ENCODE assay signal across 2 fruit fly cellular contexts in genomic region chr3L:2533732-2534073, dm6.
A peak's percentile ranks its signal among the peaks of the same experiment; 100 is the strongest.
TF ChIP-seq lines count a peak whose summit lies in the region.

No protein-coding gene starts in this region.

TF ChIP-seq in whole organism, embryonic, 481 proteins besides CTCF, POLR2A, EP300 and RAD21 (continued from another document and continues in another):
- TF ChIP-seq Sox102F (GFP tag; optimal IDR thresholded peaks at IDR 0.05; lab: Kevin White, UChicago) (peak; percentile 34), CG15479 (GFP tag; optimal IDR thresholded peaks at IDR 0.05; lab: Kevin White, UChicago) (no peak), ato (GFP tag; IDR thresholded peaks at IDR 0.05; lab: Robert Waterston, UW; ENCODE audit: partially characterized antibody) (no peak), CG4617 (GFP tag; optimal IDR thresholded peaks at IDR 0.05; lab: Kevin White, UChicago; ENCODE audit: borderline replicate concordance) (no peak), CG13624 (GFP tag; optimal IDR thresholded peaks at IDR 0.05; lab: Kevin White, UChicago) (no peak), crol (GFP tag; IDR thresholded peaks at IDR 0.05; lab: Robert Waterston, UW) (peak; percentile 10; the same call in 1 of the 2 replicates), pho (GFP tag; optimal IDR thresholded peaks at IDR 0.05; lab: Kevin White, UChicago) (no peak), Awh (GFP tag; IDR thresholded peaks at IDR 0.05; lab: Robert Waterston, UW) (no peak), CG18599 (GFP tag; optimal IDR thresholded peaks at IDR 0.05; lab: Kevin White, UChicago) (peak; percentile 29), CG8290 (GFP tag; optimal IDR thresholded peaks at IDR 0.05; lab: Kevin White, UChicago) (no peak), CG8290 (tag; optimal IDR thresholded peaks at IDR 0.05; lab: Kevin White, UChicago) (peak in 1 of 2 experiments; percentile 21), CG15073 (GFP tag; optimal IDR thresholded peaks at IDR 0.05; lab: Kevin White, UChicago) (no peak), mirr (GFP tag; optimal IDR thresholded peaks at IDR 0.05; lab: Kevin White, UChicago) (no peak), ttk (GFP tag; IDR thresholded peaks at IDR 0.05; lab: Robert Waterston, UW) (no peak), sens-2 (GFP tag; IDR thresholded peaks at IDR 0.05; lab: Robert Waterston, UW) (no peak), mld (GFP tag; IDR thresholded peaks at IDR 0.05; lab: Robert Waterston, UW; ENCODE audit: partially characterized antibody) (no peak), Camta (GFP tag; optimal IDR thresholded peaks at IDR 0.05; lab: Kevin White, UChicago) (no peak), Xbp1 (GFP tag; optimal IDR thresholded peaks at IDR 0.05; lab: Kevin White, UChicago) (peak; percentile 32), Dp (GFP tag; optimal IDR thresholded peaks at IDR 0.05; lab: Kevin White, UChicago) (no peak), CG17912 (GFP tag; optimal IDR thresholded peaks at IDR 0.05; lab: Kevin White, UChicago) (no peak), CG10321 (GFP tag; IDR thresholded peaks at IDR 0.05; lab: Robert Waterston, UW) (no peak), CG1603 (tag; optimal IDR thresholded peaks at IDR 0.05; lab: Kevin White, UChicago) (peak; percentile 50), gfzf (GFP tag; optimal IDR thresholded peaks at IDR 0.05; lab: Kevin White, UChicago) (no peak), CG13424 (tag; optimal IDR thresholded peaks at IDR 0.05; lab: Kevin White, UChicago) (no peak), fd102C (GFP tag; optimal IDR thresholded peaks at IDR 0.05; lab: Kevin White, UChicago) (no peak), CG2199 (GFP tag; IDR thresholded peaks at IDR 0.05; lab: Robert Waterston, UW) (no peak), sisA (GFP tag; IDR thresholded peaks at IDR 0.05; lab: Robert Waterston, UW) (no peak), her (GFP tag; optimal IDR thresholded peaks at IDR 0.05; lab: Kevin White, UChicago) (no peak), CG7963 (GFP tag; IDR thresholded peaks at IDR 0.05; lab: Robert Waterston, UW; ENCODE audit: partially characterized antibody) (no peak), CG14050 (GFP tag; IDR thresholded peaks at IDR 0.05; lab: Robert Waterston, UW) (no peak), pan (optimal IDR thresholded peaks at IDR 0.05; lab: Kevin White, UChicago) (no peak), pan (GFP tag; optimal IDR thresholded peaks at IDR 0.05 in 1 of 2, IDR thresholded peaks at IDR 0.05 in 1 of 2) (no peak), Six4 (GFP tag; optimal IDR thresholded peaks at IDR 0.05; lab: Kevin White, UChicago) (no peak), CG4707 (GFP tag; optimal IDR thresholded peaks at IDR 0.05; lab: Kevin White, UChicago) (no peak), CG1024 (GFP tag; IDR thresholded peaks at IDR 0.05; lab: Robert Waterston, UW) (no peak), wdn (GFP tag; IDR thresholded peaks at IDR 0.05; lab: Robert Waterston, UW) (0 out of 2 replicates have a peak, but pooled peaks have one; percentile 25), CG16863 (GFP tag; optimal IDR thresholded peaks at IDR 0.05; lab: Kevin White, UChicago) (peak; percentile 18), zen2 (GFP tag; IDR thresholded peaks at IDR 0.05; lab: Robert Waterston, UW; ENCODE audit: partially characterized antibody) (no peak), H2.0 (GFP tag; IDR thresholded peaks at IDR 0.05; lab: Robert Waterston, UW) (no peak), gcm2 (GFP tag; optimal IDR thresholded peaks at IDR 0.05; lab: Kevin White, UChicago) (no peak), tap (tag; optimal IDR thresholded peaks at IDR 0.05; lab: Kevin White, UChicago) (no peak), D19A (tag; optimal IDR thresholded peaks at IDR 0.05; lab: Kevin White, UChicago) (no peak), H15 (GFP tag; IDR thresholded peaks at IDR 0.05; lab: Robert Waterston, UW) (no peak), ranshi (GFP tag; IDR thresholded peaks at IDR 0.05; lab: Robert Waterston, UW) (peak; percentile 52; the same call in 1 of the 2 replicates), Ets65A (GFP tag; lab: Kevin White, UChicago) (peak; percentile 75), CG5245 (GFP tag; optimal IDR thresholded peaks at IDR 0.05; lab: Kevin White, UChicago) (no peak), lmd (GFP tag; IDR thresholded peaks at IDR 0.05; lab: Robert Waterston, UW) (0 out of 2 replicates have a peak, but pooled peaks have one; percentile 20), CG34422 (GFP tag; IDR thresholded peaks at IDR 0.05; lab: Robert Waterston, UW) (peak; percentile 42; the same call in 1 of the 3 replicates), ac (GFP tag; optimal IDR thresholded peaks at IDR 0.05; lab: Kevin White, UChicago) (no peak), Elba2 (GFP tag; optimal IDR thresholded peaks at IDR 0.05; lab: Kevin White, UChicago) (no peak), MBD-R2 (GFP tag; IDR thresholded peaks at IDR 0.05; lab: Robert Waterston, UW) (no peak), Usf (GFP tag; optimal IDR thresholded peaks at IDR 0.05; lab: Kevin White, UChicago) (no peak), unpg (GFP tag; optimal IDR thresholded peaks at IDR 0.05; lab: Kevin White, UChicago) (no peak), sna (GFP tag; IDR thresholded peaks at IDR 0.05; lab: Robert Waterston, UW; ENCODE audit: partially characterized antibody) (no peak), ssp (GFP tag; IDR thresholded peaks at IDR 0.05; lab: Robert Waterston, UW) (no peak), ci (GFP tag; IDR thresholded peaks at IDR 0.05; lab: Robert Waterston, UW) (peak; percentile 63; the same call in 1 of the 3 replicates), crp (GFP tag; optimal IDR thresholded peaks at IDR 0.05; lab: Kevin White, UChicago) (no peak), CG31441 (GFP tag; IDR thresholded peaks at IDR 0.05; lab: Robert Waterston, UW) (no peak), chm (GFP tag; IDR thresholded peaks at IDR 0.05; lab: Robert Waterston, UW) (no peak), CG3726 (GFP tag; IDR thresholded peaks at IDR 0.05; lab: Robert Waterston, UW) (no peak), CG3847 (GFP tag; IDR thresholded peaks at IDR 0.05; lab: Robert Waterston, UW) (no peak), CG30403 (GFP tag; optimal IDR thresholded peaks at IDR 0.05; lab: Kevin White, UChicago) (no peak), eve (GFP tag; optimal IDR thresholded peaks at IDR 0.05; lab: Kevin White, UChicago) (no peak), az2 (GFP tag; optimal IDR thresholded peaks at IDR 0.05; lab: Kevin White, UChicago) (peak; percentile 18), BEAF-32 (GFP tag; optimal IDR thresholded peaks at IDR 0.05; lab: Kevin White, UChicago) (no peak), Dfd (GFP tag; optimal IDR thresholded peaks at IDR 0.05; lab: Kevin White, UChicago) (no peak), CG1647 (GFP tag; optimal IDR thresholded peaks at IDR 0.05; lab: Kevin White, UChicago) (no peak), phol (tag; optimal IDR thresholded peaks at IDR 0.05; lab: Kevin White, UChicago) (peak; percentile 41)

TF ChIP-seq in whole organism, prepupa, 60 proteins besides CTCF, POLR2A, EP300 and RAD21 (continued from another document):
- TF ChIP-seq svp (GFP tag; lab: Kevin White, UChicago) (peak; percentile 55), Ets96B (tag; optimal IDR thresholded peaks at IDR 0.05; lab: Kevin White, UChicago) (peak; percentile 75), eg (GFP tag; IDR thresholded peaks at IDR 0.05; lab: Robert Waterston, UW) (peak; percentile 93), spab (GFP tag; optimal IDR thresholded peaks at IDR 0.05; lab: Kevin White, UChicago) (peak; percentile 35), topi (GFP tag; optimal IDR thresholded peaks at IDR 0.05; lab: Kevin White, UChicago) (peak; percentile 68), CG31627 (GFP tag; optimal IDR thresholded peaks at IDR 0.05; lab: Kevin White, UChicago) (peak; percentile 57), CG32006 (GFP tag; optimal IDR thresholded peaks at IDR 0.05; lab: Kevin White, UChicago) (peak; percentile 90), esn (GFP tag; optimal IDR thresholded peaks at IDR 0.05; lab: Kevin White, UChicago) (peak; percentile 50), CG1621 (tag; optimal IDR thresholded peaks at IDR 0.05; lab: Kevin White, UChicago) (peak; percentile 25), Hr4 (GFP tag; optimal IDR thresholded peaks at IDR 0.05; lab: Kevin White, UChicago) (peak; percentile 84), CG15336 (GFP tag; IDR thresholded peaks at IDR 0.05; lab: Robert Waterston, UW) (peak; percentile 92), Ets21C (GFP tag; optimal IDR thresholded peaks at IDR 0.05; lab: Kevin White, UChicago) (no peak), cyc (GFP tag; optimal IDR thresholded peaks at IDR 0.05; lab: Kevin White, UChicago) (peak; percentile 63), CG6854 (GFP tag; optimal IDR thresholded peaks at IDR 0.05; lab: Kevin White, UChicago) (no peak), net (GFP tag; optimal IDR thresholded peaks at IDR 0.05; lab: Kevin White, UChicago) (peak; percentile 73), Gug (GFP tag; IDR thresholded peaks at IDR 0.05; lab: Robert Waterston, UW) (peak; percentile 86), CG6792 (GFP tag; optimal IDR thresholded peaks at IDR 0.05; lab: Kevin White, UChicago) (peak; percentile 53), ss (GFP tag; optimal IDR thresholded peaks at IDR 0.05; lab: Kevin White, UChicago) (peak in 1 of 2 experiments; percentile 37), Smox (GFP tag; optimal IDR thresholded peaks at IDR 0.05; lab: Kevin White, UChicago) (peak; percentile 43), Sox102F (GFP tag; optimal IDR thresholded peaks at IDR 0.05; lab: Kevin White, UChicago) (peak; percentile 38), Blimp-1 (GFP tag; optimal IDR thresholded peaks at IDR 0.05; lab: Kevin White, UChicago) (no peak), CG6276 (GFP tag; optimal IDR thresholded peaks at IDR 0.05; lab: Kevin White, UChicago) (peak; percentile 94), salr (GFP tag; optimal IDR thresholded peaks at IDR 0.05; lab: Kevin White, UChicago) (peak in 1 of 2 experiments; percentile 77), CG6808 (GFP tag; optimal IDR thresholded peaks at IDR 0.05; lab: Kevin White, UChicago) (peak; percentile 60), CG10631 (GFP tag; optimal IDR thresholded peaks at IDR 0.05; lab: Kevin White, UChicago) (peak; percentile 79), CG3032 (tag; optimal IDR thresholded peaks at IDR 0.05; lab: Kevin White, UChicago) (peak; percentile 36), Sox14 (GFP tag; optimal IDR thresholded peaks at IDR 0.05; lab: Kevin White, UChicago) (peak; percentile 83), Hr39 (GFP tag; optimal IDR thresholded peaks at IDR 0.05; lab: Kevin White, UChicago) (peak; percentile 56), fd59A (GFP tag; optimal IDR thresholded peaks at IDR 0.05; lab: Kevin White, UChicago) (peak; percentile 60), CG10669 (GFP tag; optimal IDR thresholded peaks at IDR 0.05; lab: Kevin White, UChicago) (peak; percentile 57), fd85E (GFP tag; optimal IDR thresholded peaks at IDR 0.05; lab: Kevin White, UChicago) (no peak), Lpt (GFP tag; optimal IDR thresholded peaks at IDR 0.05; lab: Kevin White, UChicago) (peak; percentile 77), CG3919 (GFP tag; optimal IDR thresholded peaks at IDR 0.05; lab: Kevin White, UChicago) (peak; percentile 86), Met (GFP tag; optimal IDR thresholded peaks at IDR 0.05; lab: Kevin White, UChicago) (peak; percentile 56), Eip93F (GFP tag; optimal IDR thresholded peaks at IDR 0.05; lab: Kevin White, UChicago) (no peak), dac (GFP tag; optimal IDR thresholded peaks at IDR 0.05; lab: Kevin White, UChicago) (peak; percentile 72), acj6 (GFP tag; optimal IDR thresholded peaks at IDR 0.05; lab: Kevin White, UChicago) (peak; percentile 76)
